Fruit fly (Drosophila melanogaster) whole organism, adult: Measurements from ENCODE around the gene Atat.

Experiments used
- CG11617 ChIP-seq: fragments of 200-800 bp; sonication (Bioruptor generic); optimal IDR thresholded peaks from 2 replicates; lab custom pipeline; 2017; ENCODE audit warnings: mild to moderate bottlenecking, missing biosample characterization, missing genetic modification reagents, missing genetic modification characterization
- CG12768 ChIP-seq: fragments of 200-800 bp; sonication (Bioruptor generic); optimal IDR thresholded peaks from 2 replicates; lab custom pipeline; 2017; ENCODE audit warnings: missing biosample characterization, missing genetic modification characterization, mild to moderate bottlenecking, moderate library complexity, missing genetic modification reagents
- CG14711 ChIP-seq: fragments of 200-800 bp; sonication (Bioruptor generic); optimal IDR thresholded peaks from 2 replicates; lab custom pipeline; 2018; ENCODE audit warnings: missing biosample characterization, mild to moderate bottlenecking, missing genetic modification characterization, moderate library complexity
- CG1620 ChIP-seq: fragments of 200-800 bp; sonication (Bioruptor generic); optimal IDR thresholded peaks from 2 replicates; lab custom pipeline; 2016; ENCODE audit warnings: missing biosample characterization, missing genetic modification characterization
- CG33017 ChIP-seq: fragments of 200-800 bp; sonication (Bioruptor generic); optimal IDR thresholded peaks from 2 replicates; lab custom pipeline; 2018; ENCODE audit warnings: missing biosample characterization, mild to moderate bottlenecking, missing genetic modification characterization, moderate library complexity
- CG5204 ChIP-seq: fragments of 200-800 bp; sonication (Bioruptor generic); optimal IDR thresholded peaks from 2 replicates; lab custom pipeline; 2016; ENCODE audit warnings: missing biosample characterization, missing genetic modification characterization
- CG7045 ChIP-seq: fragments of 200-800 bp; sonication (Bioruptor generic); optimal IDR thresholded peaks from 2 replicates; lab custom pipeline; 2017; ENCODE audit warnings: missing biosample characterization, mild to moderate bottlenecking, missing genetic modification characterization
- CG7101 ChIP-seq: fragments of 200-800 bp; sonication (Bioruptor generic); optimal IDR thresholded peaks from 2 replicates; lab custom pipeline; 2018; ENCODE audit warnings: missing biosample characterization, mild to moderate bottlenecking, missing genetic modification characterization, moderate library complexity
- Clk ChIP-seq: fragments of 200-800 bp; sonication (Bioruptor generic); optimal IDR thresholded peaks from 2 replicates; lab custom pipeline; 2017; ENCODE audit warnings: missing biosample characterization, missing genetic modification characterization
- Crg-1 ChIP-seq: fragments of 200-800 bp; sonication (Bioruptor generic); optimal IDR thresholded peaks from 2 replicates; lab custom pipeline; 2016; ENCODE audit warnings: missing biosample characterization, missing genetic modification characterization
- Hr96 ChIP-seq: fragments of 200-800 bp; sonication (Bioruptor generic); optimal IDR thresholded peaks from 2 replicates; lab custom pipeline; 2016; ENCODE audit warnings: missing biosample characterization, missing genetic modification characterization
- Mnt ChIP-seq: fragments of 200-800 bp; sonication (Bioruptor generic); optimal IDR thresholded peaks from 2 replicates; lab custom pipeline; 2016; ENCODE audit warnings: missing biosample characterization, mild to moderate bottlenecking, missing genetic modification characterization
- bab1 ChIP-seq: fragments of 200-800 bp; sonication (Bioruptor generic); optimal IDR thresholded peaks from 3 replicates; lab custom pipeline; 2019; ENCODE audit warnings: missing biosample characterization, mild to moderate bottlenecking, missing genetic modification characterization, moderate library complexity
- cic ChIP-seq: fragments of 200-800 bp; sonication (Bioruptor generic); optimal IDR thresholded peaks from 2 replicates; lab custom pipeline; 2017; ENCODE audit warnings: missing biosample characterization, mild to moderate bottlenecking, missing genetic modification characterization, moderate library complexity
- cnc ChIP-seq, 2 experiments: fragments of >200 bp; optimal IDR thresholded peaks; 2 replicates each; lab custom pipeline; 2017
- kay ChIP-seq: fragments of 200-800 bp; sonication (Bioruptor generic); peaks from one replicate; lab custom pipeline; 2016; ENCODE audit warnings: missing biosample characterization, missing genetic modification characterization, borderline replicate concordance
- ovo ChIP-seq: fragments of 200-800 bp; sonication (Bioruptor generic); optimal IDR thresholded peaks from 2 replicates; lab custom pipeline; 2016; ENCODE audit warnings: missing biosample characterization, missing genetic modification characterization
- pad ChIP-seq: fragments of 200-800 bp; sonication (Bioruptor generic); optimal IDR thresholded peaks from 3 replicates; lab custom pipeline; 2017; ENCODE audit warnings: missing biosample characterization, missing genetic modification characterization, mild to moderate bottlenecking, moderate library complexity, missing genetic modification reagents
- tj ChIP-seq: fragments of 200-800 bp; sonication (Bioruptor generic); optimal IDR thresholded peaks from 3 replicates; lab custom pipeline; 2017; ENCODE audit warnings: missing biosample characterization, mild to moderate bottlenecking, missing genetic modification characterization, moderate library complexity
- toe ChIP-seq: fragments of 200-800 bp; sonication (Bioruptor generic); optimal IDR thresholded peaks from 2 replicates; lab custom pipeline; 2016; ENCODE audit warnings: missing biosample characterization, missing genetic modification characterization

The Atat gene

dm6 chr3L:9438858-9439257 lies 12.3 kb upstream of the Atat start:
- no peak for TF ChIP-seq CG33017 (tag; lab: Kevin White, UChicago)
- TF ChIP-seq CG14711 = no peak
- TF ChIP-seq Mnt = no peak
- no peak for TF ChIP-seq CG1620 (GFP tag; lab: Kevin White, UChicago)
- TF ChIP-seq pad (GFP tag; lab: Kevin White, UChicago) = no peak
- no peak for TF ChIP-seq CG11617 (GFP tag; lab: Kevin White, UChicago)
- TF ChIP-seq Clk (GFP tag; lab: Kevin White, UChicago) = no peak
- TF ChIP-seq cic (GFP tag; lab: Kevin White, UChicago) = no peak

dm6 chr3L:9435831-9436230 lies 9.3 kb upstream of the Atat start:
- TF ChIP-seq CG12768 (GFP tag; lab: Kevin White, UChicago) (no peak), Mnt (peak; percentile 12)

dm6 chr3L:9435315-9435714 lies 8.8 kb upstream of the Atat start, which contains the start of gene CG42526:
CG42526 (minus strand) TSS chr3L:9435399.
- TF ChIP-seq cnc (optimal IDR thresholded peaks at IDR 0.05; lab: Kevin White, UChicago) = no peak
- no peak for TF ChIP-seq kay (GFP tag; lab: Kevin White, UChicago)
- TF ChIP-seq CG7045 (GFP tag; lab: Kevin White, UChicago) = no peak
- TF ChIP-seq CG12768 (GFP tag; lab: Kevin White, UChicago) = peak; percentile 4
- no peak for TF ChIP-seq tj (GFP tag; lab: Kevin White, UChicago)
- peak; percentile 41 for TF ChIP-seq bab1 (GFP tag; lab: Kevin White, UChicago)
- no peak for TF ChIP-seq ovo (GFP tag; lab: Kevin White, UChicago)
- peak; percentile 43 for TF ChIP-seq CG11617 (GFP tag; lab: Kevin White, UChicago)
- no peak for TF ChIP-seq CG5204
- peak; percentile 62 for TF ChIP-seq CG7101
- peak; percentile 17 for TF ChIP-seq Mnt
- no peak for TF ChIP-seq toe (GFP tag; lab: Kevin White, UChicago)
- TF ChIP-seq CG14711 = peak; percentile 36
- TF ChIP-seq pad (GFP tag; lab: Kevin White, UChicago) = peak; percentile 26
- TF ChIP-seq Hr96 (GFP tag; lab: Kevin White, UChicago) = peak; percentile 39
- peak; percentile 50 for TF ChIP-seq cic (GFP tag; lab: Kevin White, UChicago)
- no peak for TF ChIP-seq CG1620 (GFP tag; lab: Kevin White, UChicago)

dm6 chr3L:9432810-9433587 lies 6.4 kb upstream of the Atat start:
- no peak for TF ChIP-seq bab1 (GFP tag; lab: Kevin White, UChicago)
- TF ChIP-seq Crg-1 (GFP tag; lab: Kevin White, UChicago) = peak; percentile 11
- no peak for TF ChIP-seq kay (GFP tag; lab: Kevin White, UChicago)
- no peak for TF ChIP-seq Clk (GFP tag; lab: Kevin White, UChicago)
- TF ChIP-seq CG7101 = no peak
- no peak for TF ChIP-seq CG33017 (tag; lab: Kevin White, UChicago)
- TF ChIP-seq pad (GFP tag; lab: Kevin White, UChicago) = no peak
- peak; percentile 25 for TF ChIP-seq cic (GFP tag; lab: Kevin White, UChicago)
- no peak for TF ChIP-seq CG11617 (GFP tag; lab: Kevin White, UChicago)
- TF ChIP-seq tj (GFP tag; lab: Kevin White, UChicago) = no peak
- no peak for TF ChIP-seq Mnt
- no peak for TF ChIP-seq ovo (GFP tag; lab: Kevin White, UChicago)

- TF ChIP-seq CG7045 (GFP tag; lab: Kevin White, UChicago) (no peak), CG33017 (tag; lab: Kevin White, UChicago) (no peak), CG14711 (no peak), CG7101 (no peak), CG11617 (GFP tag; lab: Kevin White, UChicago) (no peak), kay (GFP tag; lab: Kevin White, UChicago) (no peak), Crg-1 (GFP tag; lab: Kevin White, UChicago) (no peak), Clk (GFP tag; lab: Kevin White, UChicago) (no peak), Hr96 (GFP tag; lab: Kevin White, UChicago) (no peak), toe (GFP tag; lab: Kevin White, UChicago) (no peak), cic (GFP tag; lab: Kevin White, UChicago) (no peak), CG12768 (GFP tag; lab: Kevin White, UChicago) (no peak), cnc (optimal IDR thresholded peaks at IDR 0.05; lab: Kevin White, UChicago) (no peak), CG1620 (GFP tag; lab: Kevin White, UChicago) (no peak), tj (GFP tag; lab: Kevin White, UChicago) (no peak), CG5204 (no peak), bab1 (GFP tag; lab: Kevin White, UChicago) (no peak), pad (GFP tag; lab: Kevin White, UChicago) (no peak), Mnt (no peak)
Measured at dm6 chr3L:9431848-9432623, 5.5 kb upstream of the Atat start.

- TF ChIP-seq pad (GFP tag; lab: Kevin White, UChicago) (no peak), CG12768 (GFP tag; lab: Kevin White, UChicago) (peak; percentile 34)
Measured at dm6 chr3L:9430608-9430952, 4.0 kb upstream of the Atat start.
